Worm (Caenorhabditis elegans): ENCODE results near the gene sdz-33.

- no peak for TF ChIP-seq tbx-11 (GFP tag; IDR thresholded peaks at IDR 0.05)
- TF ChIP-seq sea-1 (GFP tag; conservative IDR thresholded peaks at IDR 0.05), result no peak
These were observed 9.8 kb downstream of the sdz-33 start for ce11 chrIII:11917090-11917489.

Measured in whole organism, early embryonic.